Worm (Caenorhabditis elegans) whole organism, L3 larva: Measurements from ENCODE around the gene C25G4.17.

ENCODE experiments used
- R02D3.7 ChIP-seq: fragments of 150-350 bp; optimal IDR thresholded peaks from 2 replicates; lab custom pipeline; 2014; ENCODE audit warnings: missing biosample characterization, missing genetic modification characterization
- aly-2 ChIP-seq: fragments of 150-350 bp; optimal IDR thresholded peaks from 2 replicates; lab custom pipeline; 2014; ENCODE audit warnings: missing biosample characterization, missing genetic modification characterization
- ceh-28 ChIP-seq: fragments of 150-350 bp; optimal IDR thresholded peaks from 2 replicates; lab custom pipeline; 2014; ENCODE audit warnings: missing biosample characterization, missing genetic modification reagents, missing genetic modification characterization
- ceh-82 ChIP-seq: fragments of 150-350 bp; optimal IDR thresholded peaks from 2 replicates; lab custom pipeline; 2014; ENCODE audit warnings: missing biosample characterization, missing genetic modification characterization
- ceh-9 ChIP-seq: sonication (generic microtip); optimal IDR thresholded peaks from 2 replicates; lab custom pipeline; 2018; ENCODE audit warnings: missing biosample characterization, missing genetic modification characterization
- daf-12 ChIP-seq: fragments of 150-350 bp; optimal IDR thresholded peaks from 2 replicates; lab custom pipeline; 2014; ENCODE audit warnings: missing biosample characterization, missing genetic modification reagents, missing genetic modification characterization
- egl-5 ChIP-seq: fragments of 150-350 bp; optimal IDR thresholded peaks from 2 replicates; lab custom pipeline; 2017; ENCODE audit warnings: missing biosample characterization, missing genetic modification reagents, missing genetic modification characterization, inconsistent platforms
- elt-1 ChIP-seq: fragments of 150-350 bp; optimal IDR thresholded peaks from 2 replicates; lab custom pipeline; 2014; ENCODE audit warnings: missing biosample characterization, missing genetic modification characterization
- elt-2 ChIP-seq: sonication (generic microtip); optimal IDR thresholded peaks from 2 replicates; lab custom pipeline; 2016; ENCODE audit warnings: missing genetic modification reagents, mild to moderate bottlenecking, missing genetic modification characterization, missing compliant biosample characterization
- elt-3 ChIP-seq, 3 experiments: fragments of 150-350 bp in 1 of 3; sonication (generic microtip) in 2 of 3; optimal IDR thresholded peaks; 2 replicates in 2 of 3; 4 replicates in 1 of 3; lab custom pipeline; 2014 to 2017; ENCODE audit warnings: missing biosample characterization in 3 of 3, missing genetic modification characterization in 3 of 3
- eor-1 ChIP-seq, 2 experiments: fragments of 150-350 bp; optimal IDR thresholded peaks; 2 replicates each; lab custom pipeline; 2014 to 2018; ENCODE audit warnings: missing biosample characterization in 2 of 2, missing genetic modification characterization in 2 of 2
- fkh-10 ChIP-seq: sonication (generic microtip); optimal IDR thresholded peaks from 2 replicates; lab custom pipeline; 2017; ENCODE audit warnings: missing biosample characterization, missing genetic modification reagents, missing genetic modification characterization
- fkh-2 ChIP-seq: fragments of 150-350 bp; optimal IDR thresholded peaks from 2 replicates; lab custom pipeline; 2014; ENCODE audit warnings: missing biosample characterization, missing genetic modification reagents, missing genetic modification characterization
- fos-1 ChIP-seq: fragments of 150-350 bp; optimal IDR thresholded peaks from 2 replicates; lab custom pipeline; 2014; ENCODE audit warnings: missing biosample characterization, missing genetic modification characterization
- hmg-11 ChIP-seq: sonication (generic microtip); optimal IDR thresholded peaks from 2 replicates; lab custom pipeline; 2016; ENCODE audit warnings: missing genetic modification characterization, missing compliant biosample characterization
- lin-39 ChIP-seq: fragments of 150-350 bp; optimal IDR thresholded peaks from 2 replicates; lab custom pipeline; 2018; ENCODE audit warnings: missing biosample characterization, missing genetic modification reagents, missing genetic modification characterization
- lsy-12 ChIP-seq: sonication (generic microtip); optimal IDR thresholded peaks from 2 replicates; lab custom pipeline; 2016; ENCODE audit warnings: mild to moderate bottlenecking, missing genetic modification characterization, missing compliant biosample characterization
- mdl-1 ChIP-seq: fragments of 150-350 bp; optimal IDR thresholded peaks from 2 replicates; lab custom pipeline; 2014; ENCODE audit warnings: missing biosample characterization, missing genetic modification characterization
- mml-1 ChIP-seq: fragments of 150-350 bp; sonication (generic microtip); optimal IDR thresholded peaks from 3 replicates; lab custom pipeline; 2014; ENCODE audit warnings: missing biosample characterization, missing genetic modification characterization
- nfya-1 ChIP-seq: sonication (generic microtip); optimal IDR thresholded peaks from 2 replicates; lab custom pipeline; 2017; ENCODE audit warnings: missing genetic modification characterization, mild to moderate bottlenecking, missing compliant biosample characterization, antibody characterized with exemption, moderate library complexity; ENCODE audit not compliant: insufficient read depth
- nhr-11 ChIP-seq: fragments of 150-350 bp; optimal IDR thresholded peaks from 2 replicates; lab custom pipeline; 2014; ENCODE audit warnings: missing biosample characterization, missing genetic modification characterization
- nhr-12 ChIP-seq: fragments of 150-350 bp; optimal IDR thresholded peaks from 2 replicates; lab custom pipeline; 2014; ENCODE audit warnings: missing biosample characterization, missing genetic modification characterization
- nhr-23 ChIP-seq: fragments of 150-350 bp; optimal IDR thresholded peaks from 2 replicates; lab custom pipeline; 2014; ENCODE audit warnings: missing biosample characterization, missing genetic modification reagents, missing genetic modification characterization
- nhr-237 ChIP-seq: fragments of 150-350 bp; optimal IDR thresholded peaks from 2 replicates; lab custom pipeline; 2014; ENCODE audit warnings: missing biosample characterization, missing genetic modification characterization
- nhr-25 ChIP-seq: sonication (generic microtip); optimal IDR thresholded peaks from 2 replicates; lab custom pipeline; 2017; ENCODE audit warnings: missing biosample characterization, missing genetic modification characterization
- nhr-43 ChIP-seq: sonication (generic microtip); optimal IDR thresholded peaks from 2 replicates; lab custom pipeline; 2016; ENCODE audit warnings: mild to moderate bottlenecking, missing genetic modification characterization, missing compliant biosample characterization; ENCODE audit not compliant: poor library complexity, severe bottlenecking
- nhr-76 ChIP-seq: fragments of 150-350 bp; sonication (generic microtip); optimal IDR thresholded peaks from 5 replicates; lab custom pipeline; 2014; ENCODE audit warnings: missing biosample characterization, missing genetic modification characterization
- nhr-77 ChIP-seq: fragments of 150-350 bp; optimal IDR thresholded peaks from 2 replicates; lab custom pipeline; 2014; ENCODE audit warnings: missing biosample characterization, missing genetic modification characterization
- pha-4 ChIP-seq: fragments of 150-350 bp; optimal IDR thresholded peaks from 2 replicates; lab custom pipeline; 2014; ENCODE audit warnings: missing biosample characterization, missing genetic modification reagents, missing genetic modification characterization
- pqm-1 ChIP-seq: fragments of 150-350 bp; optimal IDR thresholded peaks from 2 replicates; lab custom pipeline; 2017; ENCODE audit warnings: missing biosample characterization, missing genetic modification characterization, inconsistent platforms
- sea-2 ChIP-seq: fragments of 150-350 bp; sonication (generic microtip); optimal IDR thresholded peaks from 4 replicates; lab custom pipeline; 2014; ENCODE audit warnings: missing biosample characterization, missing genetic modification reagents, missing genetic modification characterization
- tbx-2 ChIP-seq: sonication (generic microtip); optimal IDR thresholded peaks from 2 replicates; lab custom pipeline; 2016; ENCODE audit warnings: mild to moderate bottlenecking, missing genetic modification characterization, missing compliant biosample characterization
- unc-62 ChIP-seq: fragments of 150-350 bp; sonication (generic microtip); optimal IDR thresholded peaks from 4 replicates; lab custom pipeline; 2014; ENCODE audit warnings: missing biosample characterization, missing genetic modification reagents, missing genetic modification characterization
- zag-1 ChIP-seq: fragments of 150-350 bp; optimal IDR thresholded peaks from 2 replicates; lab custom pipeline; 2014; ENCODE audit warnings: missing biosample characterization, missing genetic modification characterization
- ztf-11 ChIP-seq: fragments of 150-350 bp; optimal IDR thresholded peaks from 2 replicates; lab custom pipeline; 2014; ENCODE audit warnings: missing biosample characterization, missing genetic modification characterization
- ztf-4 ChIP-seq: fragments of 150-350 bp; optimal IDR thresholded peaks from 2 replicates; lab custom pipeline; 2014; ENCODE audit warnings: missing biosample characterization, missing genetic modification characterization

C25G4.17 gene

ce11 chrIV:12417536-12418195, 24.1 kb upstream of the C25G4.17 start, which contains the start of gene F08G5.3 (continued):
- TF ChIP-seq nhr-11 (tag; lab: Kevin White, UChicago) (peak; percentile 40), mdl-1 (tag; lab: Kevin White, UChicago) (no peak), zag-1 (no peak), sea-2 (GFP tag; lab: Kevin White, UChicago) (no peak), R02D3.7 (no peak), nhr-43 (peak; percentile 73), fkh-2 (tag; lab: Kevin White, UChicago) (no peak), aly-2 (tag; lab: Kevin White, UChicago) (no peak), eor-1 (tag; optimal IDR thresholded peaks at IDR 0.05; lab: Kevin White, UChicago) (no peak), mml-1 (tag; lab: Kevin White, UChicago) (no peak), ceh-9 (tag; lab: Kevin White, UChicago) (peak; percentile 42), tbx-2 (tag; lab: Kevin White, UChicago) (peak; percentile 32), nhr-12 (tag; lab: Kevin White, UChicago) (no peak), unc-62 (GFP tag; lab: Kevin White, UChicago) (no peak), egl-5 (tag; lab: Kevin White, UChicago) (no peak), nfya-1 (tag; lab: Kevin White, UChicago) (peak; percentile 37), lsy-12 (peak; percentile 20)

DNA sequence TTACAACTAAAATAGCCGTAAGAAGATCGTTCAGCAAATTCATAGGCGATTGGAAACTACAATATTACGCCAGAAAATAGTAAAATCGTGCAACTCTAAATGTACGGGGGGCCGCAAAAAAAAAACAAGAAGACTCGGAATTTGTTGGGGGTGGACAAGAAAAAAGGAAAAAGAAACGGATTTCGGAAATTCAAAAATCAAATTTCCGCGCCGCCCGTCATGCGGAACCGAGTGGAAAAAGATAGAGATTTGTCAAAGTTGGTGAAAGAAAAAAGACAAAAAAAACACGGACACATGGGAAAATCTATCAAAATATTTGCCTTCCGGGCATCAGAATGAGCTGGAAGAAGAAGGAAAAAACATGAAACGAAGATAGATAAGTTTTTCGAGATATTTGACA, 22.5 kb upstream of the C25G4.17 start:
- TF ChIP-seq sea-2 (GFP tag; lab: Kevin White, UChicago) (no peak), nhr-23 (tag; lab: Kevin White, UChicago) (no peak), fkh-10 (GFP tag; lab: Kevin White, UChicago) (peak; percentile 5), ceh-82 (tag; lab: Kevin White, UChicago) (no peak), hmg-11 (tag; lab: Kevin White, UChicago) (no peak), mml-1 (tag; lab: Kevin White, UChicago) (no peak), ztf-11 (tag; lab: Kevin White, UChicago) (no peak), nfya-1 (tag; lab: Kevin White, UChicago) (peak; percentile 12), elt-1 (tag; lab: Kevin White, UChicago) (no peak)
- TF ChIP-seq, all 47 proteins: peak for 2

ce11 chrIV:12420455-12420854, 21.4 kb upstream of the C25G4.17 start, which contains the start of gene ugt-65:
ugt-65 (plus strand) TSS chrIV:12420683.
- TF ChIP-seq elt-2 (tag; lab: Kevin White, UChicago), result peak; percentile 93
- TF ChIP-seq pha-4 (tag; lab: Kevin White, UChicago), result peak; percentile 24
- TF ChIP-seq daf-12, result no peak
- TF ChIP-seq lsy-12, result no peak
- peak; percentile 85 for TF ChIP-seq pqm-1 (tag; lab: Kevin White, UChicago)
- TF ChIP-seq, all 47 proteins: peak for 3

ce11 chrIV:12425595-12425994, 16.2 kb upstream of the C25G4.17 start:
- no peak for TF ChIP-seq ztf-11 (tag; lab: Kevin White, UChicago)
- no peak for TF ChIP-seq nhr-12 (tag; lab: Kevin White, UChicago)
- no peak for TF ChIP-seq nhr-23 (tag; lab: Kevin White, UChicago)
- TF ChIP-seq fkh-2 (tag; lab: Kevin White, UChicago), result no peak
- TF ChIP-seq lin-39, result peak; percentile 87
- TF ChIP-seq unc-62 (GFP tag; lab: Kevin White, UChicago), result peak; percentile 67
- no peak for TF ChIP-seq nhr-237 (tag; lab: Kevin White, UChicago)
- no peak for TF ChIP-seq nhr-77
- no peak for TF ChIP-seq ztf-4 (tag; lab: Kevin White, UChicago)
- no peak for TF ChIP-seq daf-12
- no peak for TF ChIP-seq elt-3 (tag; optimal IDR thresholded peaks at IDR 0.05; lab: Kevin White, UChicago)
- TF ChIP-seq nhr-25 (tag; lab: Kevin White, UChicago), result no peak
- no peak for TF ChIP-seq mdl-1 (tag; lab: Kevin White, UChicago)
- TF ChIP-seq tbx-2 (tag; lab: Kevin White, UChicago), result no peak
- no peak for TF ChIP-seq lsy-12
- TF ChIP-seq elt-1 (tag; lab: Kevin White, UChicago), result no peak
- no peak for TF ChIP-seq fkh-10 (GFP tag; lab: Kevin White, UChicago)
- no peak for TF ChIP-seq nhr-11 (tag; lab: Kevin White, UChicago)
- TF ChIP-seq fos-1, result no peak
- TF ChIP-seq aly-2 (tag; lab: Kevin White, UChicago), result no peak
- no peak for TF ChIP-seq eor-1 (tag; optimal IDR thresholded peaks at IDR 0.05; lab: Kevin White, UChicago)
- TF ChIP-seq nhr-76 (tag; lab: Kevin White, UChicago), result no peak
- TF ChIP-seq ceh-9 (tag; lab: Kevin White, UChicago), result no peak
- peak; percentile 55 for TF ChIP-seq nfya-1 (tag; lab: Kevin White, UChicago)
- no peak for TF ChIP-seq ceh-28 (tag; lab: Kevin White, UChicago)
